ENCODE assay signal across 3 fruit fly cellular contexts in the genomic region with DNA sequence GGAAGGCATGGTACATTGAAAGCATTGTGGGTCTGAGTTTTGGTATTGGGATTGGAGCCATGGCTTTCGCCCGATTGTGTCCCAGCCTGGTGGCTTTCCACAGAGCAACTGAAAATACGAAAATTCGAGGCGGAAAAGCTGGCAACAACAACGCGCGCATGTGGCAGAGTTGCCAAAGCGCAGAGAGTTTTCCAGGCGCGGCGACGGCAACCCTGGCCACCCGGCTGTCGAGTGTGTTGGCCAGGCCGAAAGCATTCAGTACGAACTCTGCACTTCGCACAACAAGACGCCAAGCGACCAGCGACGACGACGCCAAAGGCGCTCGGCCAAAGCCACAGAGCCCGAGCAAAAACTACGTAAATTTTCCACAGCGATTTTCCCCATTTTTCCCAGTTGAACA.
TF ChIP-seq lines count a peak whose summit lies in the region.

No protein-coding gene starts in this region.

- TF ChIP-seq CTCF in whole organism, embryonic (GFP tag; optimal IDR thresholded peaks at IDR 0.05; lab: Kevin White, UChicago): no peak

TF ChIP-seq in whole organism, adult, 20 proteins besides CTCF, POLR2A, EP300 and RAD21:
- TF ChIP-seq CG14711 (tag; optimal IDR thresholded peaks at IDR 0.05; lab: Kevin White, UChicago): peak; percentile 85
- TF ChIP-seq CG7045 (GFP tag; optimal IDR thresholded peaks at IDR 0.05; lab: Kevin White, UChicago): peak; percentile 1
- no peak for TF ChIP-seq CG5204 (GFP tag; optimal IDR thresholded peaks at IDR 0.05; lab: Kevin White, UChicago)

TF ChIP-seq in whole organism, embryonic, 481 proteins besides CTCF, POLR2A, EP300 and RAD21 (continues in another document):
- TF ChIP-seq Taf1 (GFP tag; IDR thresholded peaks at IDR 0.05; lab: Robert Waterston, UW) (no peak), CG8388 (GFP tag; optimal IDR thresholded peaks at IDR 0.05; lab: Kevin White, UChicago) (no peak), Atf3 (GFP tag; optimal IDR thresholded peaks at IDR 0.05; lab: Kevin White, UChicago) (no peak), CG15514 (GFP tag; optimal IDR thresholded peaks at IDR 0.05; lab: Kevin White, UChicago) (peak; percentile 60), D19B (GFP tag; optimal IDR thresholded peaks at IDR 0.05; lab: Kevin White, UChicago) (no peak), repo (GFP tag; optimal IDR thresholded peaks at IDR 0.05; lab: Kevin White, UChicago) (peak; percentile 7), CG6272 (GFP tag; IDR thresholded peaks at IDR 0.05; lab: Robert Waterston, UW) (no peak), CG4820 (GFP tag; optimal IDR thresholded peaks at IDR 0.05; lab: Kevin White, UChicago) (no peak), CG11723 (GFP tag; optimal IDR thresholded peaks at IDR 0.05; lab: Kevin White, UChicago) (no peak), CG18599 (GFP tag; optimal IDR thresholded peaks at IDR 0.05; lab: Kevin White, UChicago) (peak; percentile 57), grn (GFP tag; optimal IDR thresholded peaks at IDR 0.05; lab: Kevin White, UChicago) (no peak), Jarid2 (GFP tag; optimal IDR thresholded peaks at IDR 0.05; lab: Kevin White, UChicago) (peak; percentile 62), ewg (GFP tag; optimal IDR thresholded peaks at IDR 0.05; lab: Kevin White, UChicago) (peak; percentile 81), Nf-YC (tag; optimal IDR thresholded peaks at IDR 0.05; lab: Kevin White, UChicago) (peak; percentile 6), crol (GFP tag; IDR thresholded peaks at IDR 0.05; lab: Robert Waterston, UW) (no peak), CG15073 (GFP tag; optimal IDR thresholded peaks at IDR 0.05; lab: Kevin White, UChicago) (no peak), CG1529 (GFP tag; optimal IDR thresholded peaks at IDR 0.05; lab: Kevin White, UChicago) (no peak), CG5180 (GFP tag; optimal IDR thresholded peaks at IDR 0.05; lab: Kevin White, UChicago) (peak; percentile 77), al (GFP tag; IDR thresholded peaks at IDR 0.05; lab: Robert Waterston, UW) (no peak), CG13296 (GFP tag; optimal IDR thresholded peaks at IDR 0.05; lab: Kevin White, UChicago) (no peak), chm (GFP tag; IDR thresholded peaks at IDR 0.05; lab: Robert Waterston, UW) (no peak), sug (tag; optimal IDR thresholded peaks at IDR 0.05; lab: Kevin White, UChicago) (no peak), CG43689 (GFP tag; IDR thresholded peaks at IDR 0.05; lab: Robert Waterston, UW) (no peak), CG17328 (GFP tag; IDR thresholded peaks at IDR 0.05; lab: Robert Waterston, UW) (no peak), CG11504 (tag; optimal IDR thresholded peaks at IDR 0.05; lab: Kevin White, UChicago) (peak; percentile 43), zfh1 (GFP tag; IDR thresholded peaks at IDR 0.05; lab: Robert Waterston, UW) (no peak), ara (GFP tag; IDR thresholded peaks at IDR 0.05; lab: Robert Waterston, UW) (no peak), nerfin-2 (GFP tag; IDR thresholded peaks at IDR 0.05; lab: Robert Waterston, UW; ENCODE audit: partially characterized antibody) (no peak), CG13775 (GFP tag; optimal IDR thresholded peaks at IDR 0.05; lab: Kevin White, UChicago) (no peak), bsh (GFP tag; optimal IDR thresholded peaks at IDR 0.05; lab: Kevin White, UChicago) (no peak), hkb (optimal IDR thresholded peaks at IDR 0.05; lab: Kevin White, UChicago) (no peak), hkb (GFP tag; IDR thresholded peaks at IDR 0.05; lab: Robert Waterston, UW) (no peak), danr (GFP tag; IDR thresholded peaks at IDR 0.05; lab: Robert Waterston, UW) (no peak), CG10979 (tag; optimal IDR thresholded peaks at IDR 0.05; lab: Kevin White, UChicago) (no peak), HmgD (GFP tag; optimal IDR thresholded peaks at IDR 0.05; lab: Kevin White, UChicago) (no peak), zfh2 (GFP tag; optimal IDR thresholded peaks at IDR 0.05; lab: Kevin White, UChicago) (no peak), kay (GFP tag; optimal IDR thresholded peaks at IDR 0.05; lab: Kevin White, UChicago) (no peak), Deaf1 (tag; optimal IDR thresholded peaks at IDR 0.05; lab: Kevin White, UChicago) (peak; percentile 92), CG7372 (GFP tag; IDR thresholded peaks at IDR 0.05; lab: Robert Waterston, UW) (no peak), CG18262 (tag; optimal IDR thresholded peaks at IDR 0.05; lab: Kevin White, UChicago) (no peak), BEAF-32 (GFP tag; optimal IDR thresholded peaks at IDR 0.05; lab: Kevin White, UChicago) (no peak), HHEX (GFP tag; optimal IDR thresholded peaks at IDR 0.05; lab: Kevin White, UChicago) (peak; percentile 2), CG12071 (GFP tag; optimal IDR thresholded peaks at IDR 0.05; lab: Kevin White, UChicago) (no peak), Hr3 (GFP tag; optimal IDR thresholded peaks at IDR 0.05; lab: Kevin White, UChicago) (no peak)

TF ChIP-seq in whole organism, prepupa, 60 proteins besides CTCF, POLR2A, EP300 and RAD21:
- TF ChIP-seq achi (GFP tag; optimal IDR thresholded peaks at IDR 0.05; lab: Kevin White, UChicago): no peak
- TF ChIP-seq Gug (GFP tag; IDR thresholded peaks at IDR 0.05; lab: Robert Waterston, UW): no peak
- peak; percentile 33 for TF ChIP-seq Lpt (GFP tag; optimal IDR thresholded peaks at IDR 0.05; lab: Kevin White, UChicago)
- TF ChIP-seq topi (GFP tag; optimal IDR thresholded peaks at IDR 0.05; lab: Kevin White, UChicago): no peak
- TF ChIP-seq CG6792 (GFP tag; optimal IDR thresholded peaks at IDR 0.05; lab: Kevin White, UChicago): no peak
- no peak for TF ChIP-seq fd85E (GFP tag; optimal IDR thresholded peaks at IDR 0.05; lab: Kevin White, UChicago)
- TF ChIP-seq CG32006 (GFP tag; optimal IDR thresholded peaks at IDR 0.05; lab: Kevin White, UChicago): no peak
- no peak for TF ChIP-seq Hr38 (GFP tag; optimal IDR thresholded peaks at IDR 0.05; lab: Kevin White, UChicago)
- TF ChIP-seq Eip75B (GFP tag; optimal IDR thresholded peaks at IDR 0.05; lab: Kevin White, UChicago): no peak
- TF ChIP-seq Ets96B (tag; optimal IDR thresholded peaks at IDR 0.05; lab: Kevin White, UChicago): no peak
- TF ChIP-seq Eip78C (GFP tag; lab: Kevin White, UChicago): peak; percentile 7
- peak; percentile 3 for TF ChIP-seq CG7368 (GFP tag; optimal IDR thresholded peaks at IDR 0.05; lab: Kevin White, UChicago)
- TF ChIP-seq Ets21C (GFP tag; optimal IDR thresholded peaks at IDR 0.05; lab: Kevin White, UChicago): no peak
